Fruit fly (Drosophila melanogaster) whole organism, prepupa: ENCODE measurements around the gene CG31523.

Experiments
- Blimp-1 ChIP-seq: fragments of 200-800 bp; sonication (Bioruptor generic); optimal IDR thresholded peaks from 3 replicates; lab custom pipeline; 2017; ENCODE audit warnings: missing biosample characterization, missing genetic modification characterization, mild to moderate bottlenecking, moderate library complexity, missing genetic modification reagents
- Eip78C ChIP-seq: fragments of 200-800 bp; sonication (Bioruptor generic); peaks from one replicate; lab custom pipeline; 2016; ENCODE audit warnings: missing biosample characterization, missing genetic modification characterization
- OdsH ChIP-seq: fragments of 200-800 bp; sonication (Bioruptor generic); optimal IDR thresholded peaks from 3 replicates; lab custom pipeline; 2016; ENCODE audit warnings: missing biosample characterization, missing genetic modification characterization
- Sox102F ChIP-seq: fragments of 200-800 bp; sonication (Bioruptor generic); optimal IDR thresholded peaks from 2 replicates; lab custom pipeline; 2016; ENCODE audit warnings: missing biosample characterization, mild to moderate bottlenecking, missing genetic modification characterization
- svp ChIP-seq: fragments of 200-800 bp; sonication (Bioruptor generic); peaks from one replicate; lab custom pipeline; 2016; ENCODE audit warnings: missing biosample characterization, missing genetic modification characterization

dm6 chr3R:4437817-4438216, 41.2 kb downstream of the CG31523 start:
- TF ChIP-seq Sox102F (GFP tag; lab: Kevin White, UChicago) = no peak
- TF ChIP-seq Blimp-1 (GFP tag; lab: Kevin White, UChicago) = no peak
- TF ChIP-seq svp (GFP tag; lab: Kevin White, UChicago) = no peak
- no peak for TF ChIP-seq OdsH (GFP tag; lab: Kevin White, UChicago)
- no peak for TF ChIP-seq Eip78C
